Worm (Caenorhabditis elegans) whole organism, early embryonic: Measurements from ENCODE around the gene atx-3.

Source experiments
- B0310.2 ChIP-seq: sonication (generic microtip); optimal IDR thresholded peaks from 2 replicates; lab custom pipeline; 2016; ENCODE audit warnings: mild to moderate bottlenecking, missing genetic modification characterization, missing compliant biosample characterization
- F13C5.2 ChIP-seq: sonication (generic microtip); optimal IDR thresholded peaks from 2 replicates; lab custom pipeline; 2017; ENCODE audit warnings: mild to moderate bottlenecking, missing genetic modification characterization, inconsistent platforms, missing compliant biosample characterization
- aly-1 ChIP-seq: sonication (generic microtip); optimal IDR thresholded peaks from 2 replicates; lab custom pipeline; 2016; ENCODE audit warnings: missing genetic modification characterization, missing compliant biosample characterization
- ama-1 ChIP-seq: fragments of 150-350 bp; optimal IDR thresholded peaks from 2 replicates; lab custom pipeline; 2014
- ceh-13 ChIP-seq: fragments of 200-800 bp; sonication (Bioruptor generic); optimal IDR thresholded peaks from 2 replicates; lab custom pipeline; 2018; ENCODE audit warnings: mild to moderate bottlenecking, missing genetic modification characterization, missing compliant biosample characterization
- ceh-36 ChIP-seq: sonication (generic microtip); optimal IDR thresholded peaks from 2 replicates; lab custom pipeline; 2016; ENCODE audit warnings: missing genetic modification characterization, inconsistent platforms, missing compliant biosample characterization
- ets-7 ChIP-seq: sonication (generic microtip); optimal IDR thresholded peaks from 2 replicates; lab custom pipeline; 2016; ENCODE audit warnings: missing genotype, missing genetic modification characterization, missing compliant biosample characterization
- flt-1 ChIP-seq: fragments of 200-800 bp; sonication (Bioruptor generic); IDR thresholded peaks from 2 replicates; pipeline ENCODE4 v1.3.6; 2022; ENCODE audit warnings: missing genetic modification characterization, missing compliant biosample characterization
- hmbx-1 ChIP-seq: sonication (generic microtip); optimal IDR thresholded peaks from 2 replicates; lab custom pipeline; 2016; ENCODE audit warnings: mild to moderate bottlenecking, missing genetic modification characterization, missing compliant biosample characterization
- hmg-4 ChIP-seq: fragments of 200-800 bp; sonication (Bioruptor generic); optimal IDR thresholded peaks from 2 replicates; lab custom pipeline; 2018; ENCODE audit warnings: mild to moderate bottlenecking, missing genetic modification characterization, missing compliant biosample characterization
- hnd-1 ChIP-seq: sonication (generic microtip); optimal IDR thresholded peaks from 2 replicates; lab custom pipeline; 2016; ENCODE audit warnings: missing genetic modification characterization, missing compliant biosample characterization
- pes-1 ChIP-seq: fragments of 200-800 bp; sonication (Bioruptor generic); IDR thresholded peaks from 2 replicates; pipeline ENCODE4 v1.3.6; 2022; ENCODE audit warnings: missing genetic modification reagents, missing genetic modification characterization, missing compliant biosample characterization
- scrt-1 ChIP-seq: fragments of 200-800 bp; sonication (Bioruptor generic); IDR thresholded peaks from 2 replicates; pipeline ENCODE4 v1.3.6; 2022; ENCODE audit warnings: missing genetic modification characterization, missing compliant biosample characterization
- sea-1 ChIP-seq: fragments of 200-800 bp; sonication (Bioruptor generic); conservative IDR thresholded peaks from 2 replicates; pipeline ENCODE4 v1.3.6; 2022; ENCODE audit warnings: missing genetic modification characterization, missing compliant biosample characterization
- tbx-11 ChIP-seq: fragments of 200-800 bp; sonication (Bioruptor generic); IDR thresholded peaks from 2 replicates; pipeline ENCODE4 v1.3.6; 2022; ENCODE audit warnings: missing genetic modification characterization, missing compliant biosample characterization
- tbx-37 ChIP-seq: fragments of 200-800 bp; sonication (Bioruptor generic); conservative IDR thresholded peaks from 2 replicates; pipeline ENCODE4 v1.3.6; 2022; ENCODE audit warnings: missing genetic modification reagents, missing genetic modification characterization, missing compliant biosample characterization
- tra-4 ChIP-seq: sonication (generic microtip); optimal IDR thresholded peaks from 2 replicates; lab custom pipeline; 2017; ENCODE audit warnings: missing genetic modification characterization, missing compliant biosample characterization

atx-3 gene

DNA sequence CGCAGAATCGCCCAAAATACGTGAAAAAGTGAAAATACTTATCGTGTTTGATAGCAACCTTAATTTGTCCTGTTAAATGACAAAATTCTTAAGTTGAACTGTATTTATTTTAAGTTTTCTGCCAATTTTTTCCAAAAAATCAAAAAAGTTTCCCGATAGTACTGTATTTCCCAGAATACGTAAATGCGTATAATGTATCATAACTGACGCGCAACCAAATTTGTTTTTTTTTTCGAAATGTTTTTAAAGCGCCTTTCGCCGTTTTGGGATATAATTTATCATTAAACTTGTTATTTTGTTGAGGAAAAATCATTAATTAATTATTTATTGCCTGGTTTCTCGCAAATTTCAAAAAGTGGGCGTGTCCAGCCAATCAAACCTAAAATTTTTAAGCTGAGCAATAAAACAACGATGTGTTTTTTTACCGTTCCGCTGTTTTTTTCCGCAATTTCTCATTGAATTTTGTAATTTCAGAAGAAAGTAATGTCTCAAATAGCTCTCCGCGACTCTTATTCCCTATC lies 6.2 kb downstream of the atx-3 start, which contains the start of gene fbxa-95:
Gene fbxa-95 (plus strand): TSS at position 471 of the 521 bp plus-strand sequence.
- no peak for TF ChIP-seq pes-1 (GFP tag; lab: Robert Waterston, UW)
- TF ChIP-seq hmbx-1 (tag; lab: Kevin White, UChicago), result no peak
- TF ChIP-seq scrt-1 (GFP tag; lab: Robert Waterston, UW), result no peak
- TF ChIP-seq aly-1 (tag; lab: Kevin White, UChicago), result no peak
- TF ChIP-seq ceh-13 (GFP tag; lab: Kevin White, UChicago), result no peak
- TF ChIP-seq tbx-37 (GFP tag; lab: Robert Waterston, UW), result no peak
- TF ChIP-seq B0310.2, result no peak
- TF ChIP-seq sea-1 (GFP tag; lab: Robert Waterston, UW), result no peak
- no peak for TF ChIP-seq flt-1

DNA sequence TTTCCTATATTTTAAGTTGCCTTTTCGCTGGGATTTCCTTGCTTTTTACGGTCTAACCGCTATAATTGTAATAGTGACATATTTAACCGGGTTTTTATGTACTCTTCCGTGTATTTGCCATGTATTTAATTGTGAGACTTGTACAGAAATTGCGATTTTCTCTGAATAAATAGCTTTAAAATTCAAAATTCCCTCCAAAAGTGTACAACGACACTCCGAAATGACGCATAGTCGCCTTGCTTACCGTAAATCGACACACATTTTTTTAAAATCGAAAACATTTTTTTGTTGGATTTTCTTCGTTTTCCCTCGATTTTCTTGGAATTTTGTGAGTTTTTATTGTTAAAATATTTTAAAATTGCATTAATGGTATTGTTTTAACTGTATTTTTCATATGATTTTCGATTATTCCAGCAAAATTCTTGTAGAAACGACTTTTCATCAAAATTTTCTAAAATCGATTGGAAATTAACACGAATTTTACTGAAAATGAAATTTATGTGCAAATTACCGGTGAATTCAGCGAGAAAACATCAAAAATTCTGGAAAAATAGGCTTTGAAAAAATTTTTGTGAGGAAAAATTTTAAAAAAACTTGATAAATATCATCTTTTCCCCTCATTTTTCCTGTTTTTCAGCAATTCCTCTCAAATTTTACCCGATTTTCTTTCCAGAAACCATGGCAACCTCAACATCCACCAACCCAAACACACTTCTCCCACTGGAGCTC lies 7.4 kb downstream of the atx-3 start, which contains the start of gene lsm-5:
Gene lsm-5 (plus strand): TSS at position 679 of the 729 bp plus-strand sequence.
- no peak for TF ChIP-seq aly-1 (tag; lab: Kevin White, UChicago)
- no peak for TF ChIP-seq tra-4 (tag; lab: Kevin White, UChicago)
- TF ChIP-seq ets-7 (tag; lab: Kevin White, UChicago), result no peak
- no peak for TF ChIP-seq tbx-11 (GFP tag; lab: Robert Waterston, UW)
- no peak for TF ChIP-seq F13C5.2 (tag; lab: Kevin White, UChicago)
- TF ChIP-seq tbx-37 (GFP tag; lab: Robert Waterston, UW), result no peak

DNA sequence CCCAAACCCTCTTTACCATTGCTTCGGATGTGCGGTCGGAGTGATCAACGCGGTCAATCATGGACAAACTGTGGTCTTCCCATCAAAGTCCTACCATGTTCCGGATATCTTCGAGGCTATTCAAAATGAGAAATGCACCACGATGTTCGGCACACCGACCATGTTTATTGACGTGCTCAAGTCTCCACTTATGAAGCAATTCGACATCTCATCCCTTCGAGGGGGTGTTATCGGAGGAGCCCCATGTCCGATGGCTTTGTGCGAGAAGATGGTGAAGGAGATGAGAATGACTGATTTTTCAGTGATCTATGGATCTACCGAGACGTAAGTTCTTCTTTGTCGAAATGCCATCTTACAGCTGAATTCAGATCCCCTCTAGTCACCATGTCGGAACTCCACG lies 8.9 kb downstream of the atx-3 start:
- no peak for TF ChIP-seq ets-7 (tag; lab: Kevin White, UChicago)
- no peak for TF ChIP-seq flt-1
- TF ChIP-seq F13C5.2 (tag; lab: Kevin White, UChicago), result no peak
- TF ChIP-seq ceh-36 (tag; lab: Kevin White, UChicago), result no peak
- TF ChIP-seq B0310.2, result no peak
- no peak for TF ChIP-seq hnd-1
- no peak for TF ChIP-seq tra-4 (tag; lab: Kevin White, UChicago)
- no peak for TF ChIP-seq ceh-13 (GFP tag; lab: Kevin White, UChicago)
- TF ChIP-seq scrt-1 (GFP tag; lab: Robert Waterston, UW), result no peak
- no peak for TF ChIP-seq pes-1 (GFP tag; lab: Robert Waterston, UW)
- no peak for TF ChIP-seq tbx-11 (GFP tag; lab: Robert Waterston, UW)
- TF ChIP-seq sea-1 (GFP tag; lab: Robert Waterston, UW), result no peak
- TF ChIP-seq hmg-4, result no peak
- TF ChIP-seq tbx-37 (GFP tag; lab: Robert Waterston, UW), result no peak
- no peak for TF ChIP-seq aly-1 (tag; lab: Kevin White, UChicago)

DNA sequence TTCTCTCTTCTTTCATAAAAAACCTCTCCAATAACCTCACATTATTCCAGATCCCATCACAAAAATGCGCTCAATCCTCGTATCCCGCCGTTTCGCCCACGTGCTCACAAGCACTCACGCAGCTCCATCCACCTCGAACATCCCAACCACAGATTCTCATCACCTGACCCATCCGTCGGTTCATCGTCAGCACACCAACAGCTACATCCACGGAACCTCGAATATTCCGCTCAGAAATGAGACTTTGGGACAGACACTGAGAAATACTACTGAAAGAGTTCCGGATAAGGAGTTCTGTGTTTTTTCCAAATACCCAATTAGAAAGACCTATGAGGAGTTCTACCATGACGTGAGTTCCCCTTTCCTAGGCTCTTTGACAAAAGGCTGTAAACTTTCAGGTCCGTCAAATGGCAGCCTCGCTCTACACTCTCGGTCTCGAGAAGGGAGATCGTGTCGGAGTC lies 9.9 kb downstream of the atx-3 start, which contains the start of gene acs-2:
Gene acs-2 (plus strand): TSS at position 51 of the 461 bp plus-strand sequence.
- TF ChIP-seq ceh-13 (GFP tag; lab: Kevin White, UChicago), result no peak
- no peak for TF ChIP-seq scrt-1 (GFP tag; lab: Robert Waterston, UW)
- TF ChIP-seq flt-1, result no peak
- no peak for TF ChIP-seq ceh-36 (tag; lab: Kevin White, UChicago)
- no peak for TF ChIP-seq hnd-1
- no peak for TF ChIP-seq ama-1 (lab: Kevin White, UChicago)
- TF ChIP-seq tra-4 (tag; lab: Kevin White, UChicago), result no peak
- no peak for TF ChIP-seq ets-7 (tag; lab: Kevin White, UChicago)
- TF ChIP-seq sea-1 (GFP tag; lab: Robert Waterston, UW), result no peak

DNA sequence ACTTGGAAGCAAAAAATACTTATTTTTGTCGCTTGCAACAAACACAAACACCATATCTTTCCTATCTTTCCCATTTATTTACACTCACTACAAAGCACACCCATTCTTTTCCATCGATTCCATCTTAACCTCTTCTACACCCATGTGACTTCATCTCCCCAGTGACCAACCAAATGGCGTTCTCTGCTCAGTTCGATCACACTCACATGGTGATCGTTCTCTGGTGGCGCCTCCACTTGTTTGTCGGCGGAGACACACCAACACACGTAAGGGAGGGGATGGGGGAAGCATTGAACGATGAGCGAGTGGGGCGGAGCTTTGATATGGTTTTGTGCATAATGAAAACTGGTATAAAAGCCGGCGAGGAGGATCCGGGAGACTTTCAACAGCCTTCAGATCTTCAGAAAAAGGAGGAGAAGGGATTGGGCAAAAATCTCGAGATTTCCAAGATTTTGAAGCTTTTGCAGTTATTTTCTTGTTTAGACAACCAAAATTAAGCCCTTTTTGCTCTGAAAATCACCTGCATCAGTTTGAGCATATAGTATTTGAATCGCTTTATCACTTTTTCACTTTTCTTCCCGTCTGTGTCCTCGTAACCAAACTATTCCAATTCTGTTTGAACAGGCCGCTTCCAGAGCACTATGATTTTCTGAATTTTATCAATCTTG lies 10.6 kb downstream of the atx-3 start:
- TF ChIP-seq tra-4 (tag; lab: Kevin White, UChicago) (no peak), ceh-36 (tag; lab: Kevin White, UChicago) (no peak), ama-1 (lab: Kevin White, UChicago) (no peak), tbx-37 (GFP tag; lab: Robert Waterston, UW) (no peak), hmg-4 (no peak), hnd-1 (no peak), ets-7 (tag; lab: Kevin White, UChicago) (no peak), sea-1 (GFP tag; lab: Robert Waterston, UW) (no peak), tbx-11 (GFP tag; lab: Robert Waterston, UW) (no peak), F13C5.2 (tag; lab: Kevin White, UChicago) (no peak)

DNA sequence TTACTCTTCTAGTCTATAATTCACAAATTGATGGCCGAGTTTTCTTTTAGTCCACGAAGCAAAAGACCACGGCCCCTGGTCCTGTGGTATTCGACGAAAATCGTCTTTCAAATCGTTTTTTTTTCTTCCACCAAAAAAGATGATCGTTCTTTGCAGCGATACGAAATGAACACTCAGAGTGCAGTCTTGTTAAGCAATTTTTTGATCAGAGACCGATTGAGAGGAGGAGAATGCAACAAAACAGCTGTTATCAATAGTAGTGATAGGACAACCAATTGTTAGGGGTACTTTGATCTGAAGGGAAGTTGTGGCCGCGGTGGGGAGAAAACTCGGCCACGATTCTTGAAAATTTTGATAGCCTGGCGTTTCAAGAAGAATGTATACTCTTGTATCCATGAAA lies 13.3 kb downstream of the atx-3 start:
- TF ChIP-seq tra-4 (tag; lab: Kevin White, UChicago), result no peak
- TF ChIP-seq aly-1 (tag; lab: Kevin White, UChicago), result no peak
- no peak for TF ChIP-seq sea-1 (GFP tag; lab: Robert Waterston, UW)
- TF ChIP-seq tbx-11 (GFP tag; lab: Robert Waterston, UW), result no peak
- TF ChIP-seq hnd-1, result no peak
- TF ChIP-seq scrt-1 (GFP tag; lab: Robert Waterston, UW), result no peak

DNA sequence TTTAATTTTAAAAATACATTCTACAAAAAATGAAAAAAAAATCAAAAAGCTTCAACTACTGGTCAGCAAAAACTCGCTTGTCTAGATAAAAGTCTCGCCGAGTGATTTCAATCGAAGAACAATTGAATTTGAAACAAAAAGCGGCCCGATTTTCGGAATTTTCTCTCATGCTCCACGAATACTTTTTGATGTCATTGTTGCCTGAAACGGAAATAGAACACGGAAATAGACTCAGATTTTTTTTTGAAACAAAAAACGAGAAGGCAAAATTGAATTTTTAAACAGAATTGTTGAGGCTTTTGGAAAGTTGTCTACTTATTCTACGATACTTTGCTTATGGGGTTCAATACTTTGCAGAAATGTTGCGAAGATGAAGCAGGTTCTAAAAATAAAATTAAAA lies 13.8 kb downstream of the atx-3 start:
- no peak for TF ChIP-seq aly-1 (tag; lab: Kevin White, UChicago)
